Worm (Caenorhabditis elegans): ENCODE results near the gene fkh-9.

DNA sequence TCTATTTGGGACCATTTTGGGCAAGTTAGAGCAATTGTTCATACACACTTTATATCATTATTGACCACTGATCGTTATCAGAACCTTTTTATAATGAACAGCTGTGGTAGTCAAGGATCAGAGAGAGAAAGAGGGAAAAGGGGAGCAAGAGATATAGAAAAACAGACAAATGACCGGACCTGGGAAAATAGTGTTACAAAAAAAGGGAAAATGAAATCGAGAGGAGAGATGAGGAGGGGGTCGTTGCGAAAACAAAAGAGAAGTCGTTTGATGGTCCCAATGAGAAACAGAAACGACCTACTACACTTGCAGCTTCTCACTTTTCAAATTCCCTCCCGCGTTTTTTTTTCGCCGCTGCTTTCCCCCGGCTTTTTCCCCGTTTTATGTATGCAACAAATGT is 27.1 kb upstream of the fkh-9 start:
- TF ChIP-seq snpc-4 (tag; optimal IDR thresholded peaks at IDR 0.05): no peak
- no peak for TF ChIP-seq jun-1 (tag; optimal IDR thresholded peaks at IDR 0.05)
- TF ChIP-seq ztf-4 (tag; optimal IDR thresholded peaks at IDR 0.05): no peak
- TF ChIP-seq fkh-2 (tag; optimal IDR thresholded peaks at IDR 0.05): no peak
- no peak for TF ChIP-seq nhr-12 (tag; optimal IDR thresholded peaks at IDR 0.05)
- TF ChIP-seq lin-39 (tag; optimal IDR thresholded peaks at IDR 0.05): peak; percentile 25
- TF ChIP-seq elt-1 (tag; optimal IDR thresholded peaks at IDR 0.05): no peak
- no peak for TF ChIP-seq ceh-82 (tag; optimal IDR thresholded peaks at IDR 0.05)
- TF ChIP-seq tbx-2 (tag; optimal IDR thresholded peaks at IDR 0.05): no peak
- TF ChIP-seq ama-1 (optimal IDR thresholded peaks at IDR 0.05): no peak

All from whole organism, L3 larva.